Fruit fly (Drosophila melanogaster) whole organism, adult: Measurements from ENCODE around the gene CG14300.
A peak's percentile ranks its signal among the peaks of the same experiment; 100 is the strongest.

Source experiments
- CG11617 ChIP-seq: fragments of 200-800 bp; sonication (Bioruptor generic); optimal IDR thresholded peaks from 2 replicates; lab custom pipeline; 2017; ENCODE audit warnings: mild to moderate bottlenecking, missing biosample characterization, missing genetic modification reagents, missing genetic modification characterization
- CG12768 ChIP-seq: fragments of 200-800 bp; sonication (Bioruptor generic); optimal IDR thresholded peaks from 2 replicates; lab custom pipeline; 2017; ENCODE audit warnings: missing biosample characterization, missing genetic modification characterization, mild to moderate bottlenecking, moderate library complexity, missing genetic modification reagents
- CG14711 ChIP-seq: fragments of 200-800 bp; sonication (Bioruptor generic); optimal IDR thresholded peaks from 2 replicates; lab custom pipeline; 2018; ENCODE audit warnings: missing biosample characterization, mild to moderate bottlenecking, missing genetic modification characterization, moderate library complexity
- CG1620 ChIP-seq: fragments of 200-800 bp; sonication (Bioruptor generic); optimal IDR thresholded peaks from 2 replicates; lab custom pipeline; 2016; ENCODE audit warnings: missing biosample characterization, missing genetic modification characterization
- CG33017 ChIP-seq: fragments of 200-800 bp; sonication (Bioruptor generic); optimal IDR thresholded peaks from 2 replicates; lab custom pipeline; 2018; ENCODE audit warnings: missing biosample characterization, mild to moderate bottlenecking, missing genetic modification characterization, moderate library complexity
- CG5204 ChIP-seq: fragments of 200-800 bp; sonication (Bioruptor generic); optimal IDR thresholded peaks from 2 replicates; lab custom pipeline; 2016; ENCODE audit warnings: missing biosample characterization, missing genetic modification characterization
- CG7045 ChIP-seq: fragments of 200-800 bp; sonication (Bioruptor generic); optimal IDR thresholded peaks from 2 replicates; lab custom pipeline; 2017; ENCODE audit warnings: missing biosample characterization, mild to moderate bottlenecking, missing genetic modification characterization
- CG7101 ChIP-seq: fragments of 200-800 bp; sonication (Bioruptor generic); optimal IDR thresholded peaks from 2 replicates; lab custom pipeline; 2018; ENCODE audit warnings: missing biosample characterization, mild to moderate bottlenecking, missing genetic modification characterization, moderate library complexity
- Clk ChIP-seq: fragments of 200-800 bp; sonication (Bioruptor generic); optimal IDR thresholded peaks from 2 replicates; lab custom pipeline; 2017; ENCODE audit warnings: missing biosample characterization, missing genetic modification characterization
- Crg-1 ChIP-seq: fragments of 200-800 bp; sonication (Bioruptor generic); optimal IDR thresholded peaks from 2 replicates; lab custom pipeline; 2016; ENCODE audit warnings: missing biosample characterization, missing genetic modification characterization
- Hr96 ChIP-seq: fragments of 200-800 bp; sonication (Bioruptor generic); optimal IDR thresholded peaks from 2 replicates; lab custom pipeline; 2016; ENCODE audit warnings: missing biosample characterization, missing genetic modification characterization
- Mnt ChIP-seq: fragments of 200-800 bp; sonication (Bioruptor generic); optimal IDR thresholded peaks from 2 replicates; lab custom pipeline; 2016; ENCODE audit warnings: missing biosample characterization, mild to moderate bottlenecking, missing genetic modification characterization
- bab1 ChIP-seq: fragments of 200-800 bp; sonication (Bioruptor generic); optimal IDR thresholded peaks from 3 replicates; lab custom pipeline; 2019; ENCODE audit warnings: missing biosample characterization, mild to moderate bottlenecking, missing genetic modification characterization, moderate library complexity
- cic ChIP-seq: fragments of 200-800 bp; sonication (Bioruptor generic); optimal IDR thresholded peaks from 2 replicates; lab custom pipeline; 2017; ENCODE audit warnings: missing biosample characterization, mild to moderate bottlenecking, missing genetic modification characterization, moderate library complexity
- cnc ChIP-seq, 2 experiments: fragments of >200 bp; optimal IDR thresholded peaks; 2 replicates each; lab custom pipeline; 2017
- kay ChIP-seq: fragments of 200-800 bp; sonication (Bioruptor generic); peaks from one replicate; lab custom pipeline; 2016; ENCODE audit warnings: missing biosample characterization, missing genetic modification characterization, borderline replicate concordance
- ovo ChIP-seq: fragments of 200-800 bp; sonication (Bioruptor generic); optimal IDR thresholded peaks from 2 replicates; lab custom pipeline; 2016; ENCODE audit warnings: missing biosample characterization, missing genetic modification characterization
- pad ChIP-seq: fragments of 200-800 bp; sonication (Bioruptor generic); optimal IDR thresholded peaks from 3 replicates; lab custom pipeline; 2017; ENCODE audit warnings: missing biosample characterization, missing genetic modification characterization, mild to moderate bottlenecking, moderate library complexity, missing genetic modification reagents
- tj ChIP-seq: fragments of 200-800 bp; sonication (Bioruptor generic); optimal IDR thresholded peaks from 3 replicates; lab custom pipeline; 2017; ENCODE audit warnings: missing biosample characterization, mild to moderate bottlenecking, missing genetic modification characterization, moderate library complexity
- toe ChIP-seq: fragments of 200-800 bp; sonication (Bioruptor generic); optimal IDR thresholded peaks from 2 replicates; lab custom pipeline; 2016; ENCODE audit warnings: missing biosample characterization, missing genetic modification characterization

The CG14300 gene

DNA sequence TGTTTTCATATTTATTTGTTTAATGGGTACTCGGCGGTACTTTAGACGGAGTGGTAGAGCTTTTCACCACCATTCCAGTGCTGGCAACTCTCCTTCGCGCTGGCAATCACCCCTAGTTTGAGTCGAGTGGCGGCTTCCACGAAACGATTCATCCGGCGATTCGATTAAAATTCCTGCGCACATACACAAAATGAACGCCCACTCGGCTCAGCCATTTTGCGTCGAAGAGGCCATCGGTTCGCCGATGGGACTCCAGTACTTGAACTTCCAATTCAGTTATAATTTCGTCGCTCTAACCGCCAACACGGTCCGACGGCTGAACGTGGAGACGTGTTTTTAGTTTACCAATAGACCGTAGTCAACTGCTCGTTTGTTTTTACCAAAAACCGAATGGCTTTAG is 13.2 kb downstream of the CG14300 start, which contains the start of the genes CG46318 and ChT:
TSS of gene CG46318 (plus strand) at position 273 of the 400 bp plus-strand sequence.
TSS of gene ChT (plus strand) at position 273 of the 400 bp plus-strand sequence.
- TF ChIP-seq pad (peak; percentile 87), CG5204 (GFP tag; lab: Kevin White, UChicago) (no peak)

DNA sequence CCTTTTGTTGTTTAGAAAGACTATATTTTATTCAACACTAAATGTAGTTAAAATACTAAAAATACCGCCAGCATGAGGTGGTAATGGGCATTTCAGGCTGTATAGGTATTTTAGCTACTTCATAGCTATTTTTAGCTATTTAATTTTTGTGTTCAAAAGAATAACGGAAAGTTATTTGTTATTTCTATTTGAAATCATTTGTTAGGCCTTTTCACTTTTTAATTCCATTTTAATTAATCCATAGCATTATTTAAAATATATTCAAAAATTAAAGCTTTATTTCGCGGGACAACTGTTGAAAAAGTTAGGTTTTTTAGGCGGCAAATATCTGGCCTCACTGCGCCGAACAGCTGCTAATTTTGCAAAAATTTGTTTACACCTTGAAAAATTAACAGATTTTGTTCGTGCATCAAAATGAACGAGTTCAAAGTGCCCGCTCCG is 16.0 kb downstream of the CG14300 start, which contains the start of the genes dind and CG7706:
TSS of gene dind (minus strand) at position 40 of the 441 bp plus-strand sequence.
TSS of gene CG7706 (plus strand) at position 319 of the 441 bp plus-strand sequence.
- TF ChIP-seq pad (no peak), cic (GFP tag; lab: Kevin White, UChicago) (no peak), Crg-1 (no peak), CG12768 (GFP tag; lab: Kevin White, UChicago) (no peak), tj (GFP tag; lab: Kevin White, UChicago) (no peak), CG1620 (GFP tag; lab: Kevin White, UChicago) (no peak), CG33017 (tag; lab: Kevin White, UChicago) (no peak), CG11617 (GFP tag; lab: Kevin White, UChicago) (no peak), CG7101 (tag; lab: Kevin White, UChicago) (peak; percentile 6), CG7045 (GFP tag; lab: Kevin White, UChicago) (no peak), bab1 (GFP tag; lab: Kevin White, UChicago) (no peak), Mnt (GFP tag; lab: Kevin White, UChicago) (peak; percentile 2), Clk (GFP tag; lab: Kevin White, UChicago) (no peak), Hr96 (no peak), cnc (optimal IDR thresholded peaks at IDR 0.05; lab: Kevin White, UChicago) (no peak), ovo (GFP tag; lab: Kevin White, UChicago) (no peak), toe (GFP tag; lab: Kevin White, UChicago) (peak; percentile 12), CG5204 (GFP tag; lab: Kevin White, UChicago) (no peak), CG14711 (tag; lab: Kevin White, UChicago) (no peak), kay (GFP tag; lab: Kevin White, UChicago) (no peak)

DNA sequence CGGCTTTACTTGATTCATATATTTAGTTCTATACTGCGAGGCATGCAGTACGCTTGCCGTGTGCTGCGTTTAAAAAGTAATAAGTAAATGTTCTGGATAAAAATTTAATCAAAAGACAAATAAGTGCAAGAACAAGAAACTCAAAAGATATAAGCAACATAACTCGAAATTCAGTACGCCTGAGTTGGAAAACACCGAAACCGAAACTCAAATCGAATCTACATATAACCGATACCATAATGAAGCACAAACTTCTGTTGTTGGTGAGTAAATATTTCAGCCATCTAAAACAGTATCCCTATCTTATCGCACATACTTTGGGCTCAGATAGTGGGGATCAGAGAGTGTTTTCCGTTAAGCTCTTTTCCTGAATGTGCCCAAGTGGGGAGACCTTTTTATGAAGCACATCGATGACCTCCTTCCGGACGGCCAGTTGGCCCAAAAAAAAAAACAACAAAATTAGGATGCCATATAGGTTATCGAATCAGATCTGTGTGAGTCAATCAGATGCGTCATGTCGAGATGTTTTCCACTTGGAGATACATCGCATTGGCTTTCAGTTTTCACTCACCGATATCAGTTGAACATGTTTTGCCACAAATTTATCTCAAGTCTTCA is 22.3 kb downstream of the CG14300 start, which contains the start of gene CG31230:
TSS of gene CG31230 (plus strand) at position 568 of the 618 bp plus-strand sequence.
- TF ChIP-seq CG12768 (GFP tag; lab: Kevin White, UChicago): no peak
- TF ChIP-seq ovo (GFP tag; lab: Kevin White, UChicago): peak; percentile 10
- TF ChIP-seq pad: no peak
- no peak for TF ChIP-seq Mnt (GFP tag; lab: Kevin White, UChicago)
- TF ChIP-seq CG33017 (tag; lab: Kevin White, UChicago): no peak
- no peak for TF ChIP-seq CG1620 (GFP tag; lab: Kevin White, UChicago)
- no peak for TF ChIP-seq kay (GFP tag; lab: Kevin White, UChicago)
- no peak for TF ChIP-seq toe (GFP tag; lab: Kevin White, UChicago)
- peak; percentile 33 for TF ChIP-seq cic (GFP tag; lab: Kevin White, UChicago)
- TF ChIP-seq CG7045 (GFP tag; lab: Kevin White, UChicago): no peak
- no peak for TF ChIP-seq Clk (GFP tag; lab: Kevin White, UChicago)
- TF ChIP-seq cnc (optimal IDR thresholded peaks at IDR 0.05; lab: Kevin White, UChicago): no peak
- no peak for TF ChIP-seq CG5204 (GFP tag; lab: Kevin White, UChicago)
- no peak for TF ChIP-seq Hr96
- no peak for TF ChIP-seq CG14711 (tag; lab: Kevin White, UChicago)
- TF ChIP-seq tj (GFP tag; lab: Kevin White, UChicago): no peak

DNA sequence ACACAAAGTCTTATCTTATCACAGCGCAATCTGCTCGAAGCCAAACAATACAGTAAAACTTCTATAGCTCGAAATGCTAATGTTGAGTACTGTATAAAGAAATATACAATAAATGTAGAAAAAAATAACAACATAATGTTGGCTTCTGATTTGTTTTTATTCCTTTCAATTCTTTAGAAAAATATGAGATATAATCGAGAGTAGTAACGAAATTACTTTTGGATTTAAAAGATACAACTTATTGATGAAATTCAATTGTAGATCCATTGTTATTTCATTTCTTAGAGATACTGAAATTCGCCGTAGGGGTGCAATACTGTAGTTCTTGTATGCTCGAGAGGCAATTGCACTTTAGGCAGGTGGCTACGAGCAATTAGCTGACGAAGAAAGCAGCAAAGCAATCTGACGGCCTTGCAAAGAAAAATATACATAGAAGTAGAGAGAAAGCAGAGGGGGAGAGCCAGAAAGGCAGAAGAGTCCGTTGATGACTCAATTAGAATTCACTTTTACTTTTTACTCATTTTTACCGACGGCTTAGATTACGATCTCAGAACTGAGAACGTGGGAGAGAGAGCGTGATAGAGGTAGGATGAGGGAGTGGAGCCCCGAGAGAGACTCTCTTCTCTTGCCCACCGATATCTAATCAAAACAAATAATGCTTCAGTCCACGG is 22.9 kb downstream of the CG14300 start:
- TF ChIP-seq CG33017 (tag; lab: Kevin White, UChicago) (peak; percentile 55), CG14711 (tag; lab: Kevin White, UChicago) (peak; percentile 51), pad (peak; percentile 50), cnc (optimal IDR thresholded peaks at IDR 0.05; lab: Kevin White, UChicago) (no peak), CG7101 (tag; lab: Kevin White, UChicago) (peak; percentile 76), CG11617 (GFP tag; lab: Kevin White, UChicago) (no peak), Mnt (GFP tag; lab: Kevin White, UChicago) (no peak), CG1620 (GFP tag; lab: Kevin White, UChicago) (no peak), CG12768 (GFP tag; lab: Kevin White, UChicago) (peak; percentile 13), Hr96 (no peak), tj (GFP tag; lab: Kevin White, UChicago) (no peak), CG7045 (GFP tag; lab: Kevin White, UChicago) (peak; percentile 76), Crg-1 (no peak), cic (GFP tag; lab: Kevin White, UChicago) (no peak), Clk (GFP tag; lab: Kevin White, UChicago) (no peak), ovo (GFP tag; lab: Kevin White, UChicago) (no peak), bab1 (GFP tag; lab: Kevin White, UChicago) (peak; percentile 84), kay (GFP tag; lab: Kevin White, UChicago) (peak; percentile 76), CG5204 (GFP tag; lab: Kevin White, UChicago) (no peak), toe (GFP tag; lab: Kevin White, UChicago) (peak; percentile 59)

DNA sequence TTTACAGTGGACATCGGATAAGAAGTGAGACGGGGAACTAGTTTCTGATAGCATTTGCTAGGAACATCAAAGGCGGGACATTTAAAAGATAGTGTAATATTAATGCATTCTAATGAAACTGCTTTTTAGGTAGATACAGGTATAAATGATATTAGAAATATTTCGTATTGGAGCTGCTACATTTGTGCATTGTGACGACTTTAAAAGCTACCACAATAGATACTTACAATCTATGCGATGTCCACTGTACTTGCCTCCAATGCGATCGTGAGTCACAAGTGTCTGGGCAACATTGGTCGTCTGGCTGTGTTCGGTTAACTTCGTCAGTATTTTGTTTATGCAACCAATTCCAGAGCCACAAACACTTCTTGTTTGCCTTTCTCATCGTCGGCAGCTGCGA is 23.7 kb downstream of the CG14300 start:
- TF ChIP-seq tj (GFP tag; lab: Kevin White, UChicago): no peak
- no peak for TF ChIP-seq CG7101 (tag; lab: Kevin White, UChicago)
- no peak for TF ChIP-seq CG12768 (GFP tag; lab: Kevin White, UChicago)
- TF ChIP-seq CG5204 (GFP tag; lab: Kevin White, UChicago): no peak
- peak; percentile 25 for TF ChIP-seq kay (GFP tag; lab: Kevin White, UChicago)
- no peak for TF ChIP-seq Mnt (GFP tag; lab: Kevin White, UChicago)
- no peak for TF ChIP-seq cic (GFP tag; lab: Kevin White, UChicago)
- no peak for TF ChIP-seq CG7045 (GFP tag; lab: Kevin White, UChicago)
- TF ChIP-seq Hr96: peak; percentile 7
- TF ChIP-seq CG11617 (GFP tag; lab: Kevin White, UChicago): no peak
- TF ChIP-seq ovo (GFP tag; lab: Kevin White, UChicago): no peak
- TF ChIP-seq cnc (optimal IDR thresholded peaks at IDR 0.05; lab: Kevin White, UChicago): no peak
- no peak for TF ChIP-seq CG33017 (tag; lab: Kevin White, UChicago)
- TF ChIP-seq pad: no peak
